Worm (Caenorhabditis elegans) whole organism, early embryonic: ENCODE measurements around the gene swt-7.

Experiments used
- B0310.2 ChIP-seq: sonication (generic microtip); optimal IDR thresholded peaks from 2 replicates; lab custom pipeline; 2016; ENCODE audit warnings: mild to moderate bottlenecking, missing genetic modification characterization, missing compliant biosample characterization
- F13C5.2 ChIP-seq: sonication (generic microtip); optimal IDR thresholded peaks from 2 replicates; lab custom pipeline; 2017; ENCODE audit warnings: mild to moderate bottlenecking, missing genetic modification characterization, inconsistent platforms, missing compliant biosample characterization
- aly-1 ChIP-seq: sonication (generic microtip); optimal IDR thresholded peaks from 2 replicates; lab custom pipeline; 2016; ENCODE audit warnings: missing genetic modification characterization, missing compliant biosample characterization
- ama-1 ChIP-seq: fragments of 150-350 bp; optimal IDR thresholded peaks from 2 replicates; lab custom pipeline; 2014
- ceh-13 ChIP-seq: fragments of 200-800 bp; sonication (Bioruptor generic); optimal IDR thresholded peaks from 2 replicates; lab custom pipeline; 2018; ENCODE audit warnings: mild to moderate bottlenecking, missing genetic modification characterization, missing compliant biosample characterization
- flt-1 ChIP-seq: fragments of 200-800 bp; sonication (Bioruptor generic); IDR thresholded peaks from 2 replicates; pipeline ENCODE4 v1.3.6; 2022; ENCODE audit warnings: missing genetic modification characterization, missing compliant biosample characterization
- tra-4 ChIP-seq: sonication (generic microtip); optimal IDR thresholded peaks from 2 replicates; lab custom pipeline; 2017; ENCODE audit warnings: missing genetic modification characterization, missing compliant biosample characterization

DNA sequence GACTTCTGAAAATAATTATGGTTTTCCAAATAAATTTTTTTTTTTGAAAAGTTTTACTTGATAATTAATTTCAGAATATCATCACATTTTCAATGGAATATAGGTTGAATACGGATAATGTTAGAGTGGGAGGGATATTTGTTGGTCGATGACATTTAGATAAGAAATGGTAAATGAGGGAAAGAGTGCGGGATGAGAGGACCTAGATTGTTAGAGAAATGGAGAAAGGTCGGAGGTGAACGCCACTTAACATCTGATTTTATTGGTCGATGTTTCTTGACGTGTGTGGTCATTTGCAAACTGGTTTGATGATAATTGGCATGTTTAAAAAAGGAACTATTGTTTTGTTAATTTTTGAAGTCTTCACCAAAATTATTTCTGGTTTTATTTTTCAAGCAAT lies 7.8 kb upstream of the swt-7 start:
- no peak for TF ChIP-seq ama-1 (lab: Kevin White, UChicago)
- no peak for TF ChIP-seq flt-1 (GFP tag; lab: Robert Waterston, UW)
- TF ChIP-seq F13C5.2 (tag; lab: Kevin White, UChicago) = no peak
- no peak for TF ChIP-seq B0310.2 (tag; lab: Kevin White, UChicago)
- no peak for TF ChIP-seq ceh-13
- TF ChIP-seq tra-4 (tag; lab: Kevin White, UChicago) = no peak
- no peak for TF ChIP-seq aly-1 (tag; lab: Kevin White, UChicago)
